Fruit fly (Drosophila melanogaster) whole organism, embryonic: ENCODE measurements around the gene Cp190.
A peak's percentile ranks its signal among the peaks of the same experiment; 100 is the strongest.

Experiments used
- BEAF-32 ChIP-seq: fragments of 200-800 bp; sonication (Bioruptor generic); optimal IDR thresholded peaks from 3 replicates; lab custom pipeline; 2017; ENCODE audit warnings: missing biosample characterization, missing genetic modification characterization, mild to moderate bottlenecking, moderate library complexity, missing genetic modification reagents
- Bteb2 ChIP-seq: fragments of 200-800 bp; sonication (Bioruptor generic); optimal IDR thresholded peaks from 2 replicates; lab custom pipeline; 2016; ENCODE audit warnings: missing biosample characterization, missing genetic modification characterization
- CG10959 ChIP-seq: fragments of 200-800 bp; sonication (Bioruptor generic); IDR thresholded peaks from 2 replicates; pipeline ENCODE4 v1.3.6; 2022; ENCODE audit warnings: missing biosample characterization, missing genetic modification characterization
- CG11093 ChIP-seq: fragments of 200-800 bp; sonication (Bioruptor generic); IDR thresholded peaks from 3 replicates; pipeline ENCODE4 v1.3.6; 2022; ENCODE audit warnings: missing biosample characterization, missing genetic modification characterization
- CG13123 ChIP-seq: fragments of 200-800 bp; sonication (Bioruptor generic); optimal IDR thresholded peaks from 2 replicates; lab custom pipeline; 2016; ENCODE audit warnings: missing biosample characterization, missing genetic modification characterization
- CG14710 ChIP-seq: fragments of 200-800 bp; sonication (Bioruptor generic); optimal IDR thresholded peaks from 3 replicates; lab custom pipeline; 2019; ENCODE audit warnings: missing biosample characterization, mild to moderate bottlenecking, missing genetic modification characterization, moderate library complexity
- CG16815 ChIP-seq: fragments of 200-800 bp; sonication (Bioruptor generic); optimal IDR thresholded peaks from 3 replicates; lab custom pipeline; 2017; ENCODE audit warnings: missing biosample characterization, mild to moderate bottlenecking, missing genetic modification characterization
- CG17186 ChIP-seq: fragments of 200-800 bp; sonication (Bioruptor generic); optimal IDR thresholded peaks from 3 replicates; lab custom pipeline; 2017; ENCODE audit warnings: missing biosample characterization, missing genetic modification reagents, missing genetic modification characterization
- CG17912 ChIP-seq: fragments of 200-800 bp; sonication (Bioruptor generic); optimal IDR thresholded peaks from 2 replicates; lab custom pipeline; 2018; ENCODE audit warnings: missing biosample characterization, mild to moderate bottlenecking, missing genetic modification characterization
- CG2116 ChIP-seq: fragments of 200-800 bp; sonication (Bioruptor generic); optimal IDR thresholded peaks from 3 replicates; lab custom pipeline; 2018; ENCODE audit warnings: missing biosample characterization, mild to moderate bottlenecking, missing genetic modification characterization
- CG34224 ChIP-seq: fragments of 200-800 bp; sonication (Bioruptor generic); IDR thresholded peaks from 3 replicates; pipeline ENCODE4 v1.3.6; 2022; ENCODE audit warnings: missing biosample characterization, missing genetic modification characterization; ENCODE audit not compliant: partially characterized antibody
- CG4617 ChIP-seq: fragments of 200-800 bp; sonication (Bioruptor generic); optimal IDR thresholded peaks from 3 replicates; lab custom pipeline; 2016; ENCODE audit warnings: missing biosample characterization, missing genetic modification characterization, borderline replicate concordance
- CG7372 ChIP-seq: fragments of 200-800 bp; sonication (Bioruptor generic); IDR thresholded peaks from 2 replicates; pipeline ENCODE4 v1.3.6; 2022; ENCODE audit warnings: missing biosample characterization, missing genetic modification characterization
- CG7928 ChIP-seq: fragments of 200-800 bp; sonication (Bioruptor generic); optimal IDR thresholded peaks from 2 replicates; lab custom pipeline; 2017; ENCODE audit warnings: missing biosample characterization, mild to moderate bottlenecking, missing genetic modification characterization
- CG8359 ChIP-seq: fragments of 200-800 bp; sonication (Bioruptor generic); optimal IDR thresholded peaks from 2 replicates; lab custom pipeline; 2017; ENCODE audit warnings: missing biosample characterization, mild to moderate bottlenecking, missing genetic modification characterization, borderline replicate concordance
- CG9797 ChIP-seq: fragments of 200-800 bp; sonication (Bioruptor generic); optimal IDR thresholded peaks from 3 replicates; lab custom pipeline; 2018; ENCODE audit warnings: missing biosample characterization, mild to moderate bottlenecking, missing genetic modification characterization
- Camta ChIP-seq: fragments of 200-800 bp; sonication (Bioruptor generic); optimal IDR thresholded peaks from 2 replicates; lab custom pipeline; 2016; ENCODE audit warnings: missing biosample characterization, missing genetic modification characterization
- CrebB ChIP-seq: fragments of 200-800 bp; sonication (Bioruptor generic); optimal IDR thresholded peaks from 3 replicates; lab custom pipeline; 2018; ENCODE audit warnings: missing biosample characterization, mild to moderate bottlenecking, missing genetic modification characterization
- Deaf1 ChIP-seq: fragments of 200-800 bp; optimal IDR thresholded peaks from 3 replicates; lab custom pipeline; 2019; ENCODE audit warnings: missing biosample characterization, mild to moderate bottlenecking, missing genetic modification characterization, moderate library complexity
- Dp ChIP-seq: fragments of 200-800 bp; sonication (Bioruptor generic); optimal IDR thresholded peaks from 2 replicates; lab custom pipeline; 2018; ENCODE audit warnings: missing biosample characterization, mild to moderate bottlenecking, missing genetic modification characterization, moderate library complexity
- E2f1 ChIP-seq: fragments of 200-800 bp; sonication (Bioruptor generic); IDR thresholded peaks from 2 replicates; pipeline ENCODE4 v1.3.6; 2022; ENCODE audit warnings: missing biosample characterization, missing genetic modification characterization
- Ets97D ChIP-seq: fragments of 200-800 bp; sonication (Bioruptor generic); optimal IDR thresholded peaks from 3 replicates; lab custom pipeline; 2016; ENCODE audit warnings: missing biosample characterization, missing genetic modification characterization
- Gsc ChIP-seq: fragments of 200-800 bp; sonication (Bioruptor generic); IDR thresholded peaks from 2 replicates; pipeline ENCODE4 v1.3.6; 2022; ENCODE audit warnings: missing biosample characterization, missing genetic modification characterization
- HmgZ ChIP-seq: fragments of 200-800 bp; sonication (Bioruptor generic); optimal IDR thresholded peaks from 2 replicates; lab custom pipeline; 2018; ENCODE audit warnings: missing biosample characterization, mild to moderate bottlenecking, missing genetic modification characterization
- Lim3 ChIP-seq: fragments of 200-800 bp; sonication (Bioruptor generic); IDR thresholded peaks from 2 replicates; pipeline ENCODE4 v1.3.6; 2022; ENCODE audit warnings: missing biosample characterization, missing genetic modification characterization
- Mad ChIP-seq: fragments of 200-800 bp; sonication (Bioruptor generic); optimal IDR thresholded peaks from 2 replicates; lab custom pipeline; 2016; ENCODE audit warnings: missing biosample characterization, missing genetic modification characterization
- Neu2 ChIP-seq: fragments of 200-800 bp; sonication (Bioruptor generic); optimal IDR thresholded peaks from 3 replicates; lab custom pipeline; 2016; ENCODE audit warnings: missing biosample characterization, missing genetic modification characterization, borderline replicate concordance
- Opbp ChIP-seq: fragments of 200-800 bp; sonication (Bioruptor generic); IDR thresholded peaks from 3 replicates; pipeline ENCODE4 v1.3.6; 2022; ENCODE audit warnings: missing biosample characterization, missing genetic modification characterization; ENCODE audit not compliant: partially characterized antibody
- Scr ChIP-seq: fragments of 200-800 bp; sonication (Bioruptor generic); IDR thresholded peaks from 2 replicates; pipeline ENCODE4 v1.3.6; 2022; ENCODE audit warnings: missing biosample characterization, missing genetic modification characterization; ENCODE audit not compliant: partially characterized antibody
- Sin3A ChIP-seq: fragments of >200 bp; optimal IDR thresholded peaks from 2 replicates; lab custom pipeline; 2018
- Six4 ChIP-seq: fragments of 200-800 bp; sonication (Bioruptor generic); optimal IDR thresholded peaks from 2 replicates; lab custom pipeline; 2016; ENCODE audit warnings: missing biosample characterization, missing genetic modification characterization
- Spps ChIP-seq: fragments of 200-800 bp; sonication (Bioruptor generic); optimal IDR thresholded peaks from 2 replicates; lab custom pipeline; 2018; ENCODE audit warnings: missing biosample characterization, mild to moderate bottlenecking, missing genetic modification characterization
- Vsx1 ChIP-seq: fragments of 200-800 bp; sonication (Bioruptor generic); optimal IDR thresholded peaks from 2 replicates; lab custom pipeline; 2017; ENCODE audit warnings: missing biosample characterization, mild to moderate bottlenecking, missing genetic modification characterization, missing genetic modification reagents
- YL-1 ChIP-seq: fragments of 200-800 bp; sonication (Bioruptor generic); optimal IDR thresholded peaks from 3 replicates; lab custom pipeline; 2017; ENCODE audit warnings: missing biosample characterization, mild to moderate bottlenecking, missing genetic modification characterization
- br ChIP-seq: fragments of >200 bp; optimal IDR thresholded peaks from 2 replicates; lab custom pipeline; 2017
- bsh ChIP-seq, 2 experiments: fragments of 200-800 bp; sonication (Bioruptor generic); optimal IDR thresholded peaks; 2 replicates each; lab custom pipeline; 2017 to 2018; ENCODE audit warnings: mild to moderate bottlenecking in 2 of 2, missing biosample characterization in 2 of 2, missing genetic modification characterization in 2 of 2, moderate library complexity in 1 of 2
- chinmo ChIP-seq: fragments of 200-800 bp; sonication (Bioruptor generic); IDR thresholded peaks from 4 replicates; pipeline ENCODE4 v1.3.6; 2022; ENCODE audit warnings: missing biosample characterization, missing genetic modification characterization; ENCODE audit not compliant: partially characterized antibody
- chm ChIP-seq: fragments of 200-800 bp; sonication (Bioruptor generic); IDR thresholded peaks from 2 replicates; pipeline ENCODE4 v1.3.6; 2022; ENCODE audit warnings: missing biosample characterization, missing genetic modification characterization
- crp ChIP-seq, 2 experiments: fragments of 200-800 bp; sonication (Bioruptor generic); optimal IDR thresholded peaks; 2 replicates in 1 of 2; 3 replicates in 1 of 2; lab custom pipeline; 2017; ENCODE audit warnings: missing biosample characterization in 2 of 2, missing genetic modification characterization in 2 of 2, mild to moderate bottlenecking in 1 of 2, moderate library complexity in 1 of 2
- cwo ChIP-seq: fragments of 200-800 bp; sonication (Bioruptor generic); optimal IDR thresholded peaks from 3 replicates; lab custom pipeline; 2017; ENCODE audit warnings: missing biosample characterization, missing genetic modification characterization, mild to moderate bottlenecking, moderate library complexity, missing genetic modification reagents
- danr ChIP-seq: fragments of 200-800 bp; sonication (Bioruptor generic); IDR thresholded peaks from 2 replicates; pipeline ENCODE4 v1.3.6; 2022; ENCODE audit warnings: missing biosample characterization, missing genetic modification characterization
- dimm ChIP-seq: fragments of 200-800 bp; sonication (Bioruptor generic); IDR thresholded peaks from 2 replicates; pipeline ENCODE4 v1.3.6; 2022; ENCODE audit warnings: missing biosample characterization, missing genetic modification characterization
- gro ChIP-seq: fragments of 200-800 bp; sonication (Bioruptor generic); optimal IDR thresholded peaks from 2 replicates; lab custom pipeline; 2016; ENCODE audit warnings: missing biosample characterization, missing genetic modification characterization
- kay ChIP-seq: fragments of 200-800 bp; sonication (Bioruptor generic); optimal IDR thresholded peaks from 2 replicates; lab custom pipeline; 2016; ENCODE audit warnings: missing biosample characterization, missing genetic modification characterization
- lmd ChIP-seq: fragments of 200-800 bp; sonication (Bioruptor generic); IDR thresholded peaks from 2 replicates; pipeline ENCODE4 v1.3.6; 2022; ENCODE audit warnings: missing biosample characterization, missing genetic modification characterization
- pzg ChIP-seq: fragments of 200-800 bp; sonication (Bioruptor generic); optimal IDR thresholded peaks from 3 replicates; lab custom pipeline; 2018; ENCODE audit warnings: missing biosample characterization, mild to moderate bottlenecking, missing genetic modification characterization, moderate library complexity
- run ChIP-seq: fragments of 200-800 bp; sonication (Bioruptor generic); optimal IDR thresholded peaks from 3 replicates; lab custom pipeline; 2018; ENCODE audit warnings: missing biosample characterization, mild to moderate bottlenecking, missing genetic modification characterization
- sima ChIP-seq: fragments of 200-800 bp; sonication (Bioruptor generic); optimal IDR thresholded peaks from 2 replicates; lab custom pipeline; 2016; ENCODE audit warnings: missing biosample characterization, missing genetic modification characterization
- tap ChIP-seq: fragments of 200-800 bp; optimal IDR thresholded peaks from 3 replicates; lab custom pipeline; 2019; ENCODE audit warnings: missing biosample characterization, mild to moderate bottlenecking, missing genetic modification characterization, moderate library complexity
- tgo ChIP-seq: fragments of 200-800 bp; sonication (Bioruptor generic); IDR thresholded peaks from 3 replicates; pipeline ENCODE4 v1.3.6; 2022; ENCODE audit warnings: missing biosample characterization, missing genetic modification characterization
- zen2 ChIP-seq: fragments of 200-800 bp; sonication (Bioruptor generic); IDR thresholded peaks from 3 replicates; pipeline ENCODE4 v1.3.6; 2022; ENCODE audit warnings: missing biosample characterization, missing genetic modification characterization; ENCODE audit not compliant: partially characterized antibody

The Cp190 gene

dm6 chr3R:15222973-15223372 is 52.1 kb downstream of the Cp190 start, which contains the start of gene Polr2G (continued):
- peak; percentile 15; the same call in 1 of the 2 replicates for TF ChIP-seq Scr (GFP tag; lab: Robert Waterston, UW)
- TF ChIP-seq HmgZ (tag; lab: Kevin White, UChicago): no peak
- TF ChIP-seq tgo (GFP tag; lab: Robert Waterston, UW): no peak
- no peak for TF ChIP-seq CG11093 (GFP tag; lab: Robert Waterston, UW)
- no peak for TF ChIP-seq CG8359
- TF ChIP-seq gro (GFP tag; lab: Kevin White, UChicago): no peak
- no peak for TF ChIP-seq Vsx1 (GFP tag; lab: Kevin White, UChicago)
- TF ChIP-seq CG4617 (GFP tag; lab: Kevin White, UChicago): peak; percentile 50
- no peak for TF ChIP-seq chinmo (GFP tag; lab: Robert Waterston, UW)
- no peak for TF ChIP-seq Neu2 (GFP tag; lab: Kevin White, UChicago)
- no peak for TF ChIP-seq CG7928 (GFP tag; lab: Kevin White, UChicago)
- no peak for TF ChIP-seq dimm (GFP tag; lab: Robert Waterston, UW)
- TF ChIP-seq lmd (GFP tag; lab: Robert Waterston, UW): no peak
- TF ChIP-seq YL-1: peak; percentile 34
- TF ChIP-seq cwo (GFP tag; lab: Kevin White, UChicago): no peak
- TF ChIP-seq CG9797 (GFP tag; lab: Kevin White, UChicago): peak; percentile 48
- peak; percentile 19 for TF ChIP-seq CG2116 (GFP tag; lab: Kevin White, UChicago)
- no peak for TF ChIP-seq CG16815 (GFP tag; lab: Kevin White, UChicago)
- TF ChIP-seq Gsc (GFP tag; lab: Robert Waterston, UW): no peak
- no peak for TF ChIP-seq bsh (GFP tag; optimal IDR thresholded peaks at IDR 0.05; lab: Kevin White, UChicago)
- no peak for TF ChIP-seq CG17912 (GFP tag; lab: Kevin White, UChicago)
- no peak for TF ChIP-seq CG7372 (GFP tag; lab: Robert Waterston, UW)
- TF ChIP-seq CrebB: no peak
- peak; percentile 67 for TF ChIP-seq Dp
- no peak for TF ChIP-seq kay (GFP tag; lab: Kevin White, UChicago)
- TF ChIP-seq crp (GFP tag; optimal IDR thresholded peaks at IDR 0.05; lab: Kevin White, UChicago): no peak
- no peak for TF ChIP-seq Lim3 (GFP tag; lab: Robert Waterston, UW)
- TF ChIP-seq sima (GFP tag; lab: Kevin White, UChicago): no peak
- peak; percentile 10 for TF ChIP-seq CG14710 (tag; lab: Kevin White, UChicago)
- peak; percentile 14 for TF ChIP-seq BEAF-32
- TF ChIP-seq Ets97D (GFP tag; lab: Kevin White, UChicago): peak; percentile 4
- TF ChIP-seq Sin3A (lab: Kevin White, UChicago): no peak
- peak; percentile 24; the same call in 1 of the 2 replicates for TF ChIP-seq E2f1 (GFP tag; lab: Robert Waterston, UW)
- TF ChIP-seq br (lab: Kevin White, UChicago): no peak
- no peak for TF ChIP-seq Camta (GFP tag; lab: Kevin White, UChicago)
- TF ChIP-seq CG34224 (GFP tag; lab: Robert Waterston, UW): no peak
- TF ChIP-seq Bteb2 (GFP tag; lab: Kevin White, UChicago): no peak
- no peak for TF ChIP-seq Deaf1 (tag; lab: Kevin White, UChicago)
- no peak for TF ChIP-seq Mad (GFP tag; lab: Kevin White, UChicago)
- no peak for TF ChIP-seq Spps (tag; lab: Kevin White, UChicago)
- TF ChIP-seq CG10959 (GFP tag; lab: Robert Waterston, UW): no peak
- no peak for TF ChIP-seq run
- no peak for TF ChIP-seq CG13123 (GFP tag; lab: Kevin White, UChicago)
- no peak for TF ChIP-seq chm (GFP tag; lab: Robert Waterston, UW)
- no peak for TF ChIP-seq Six4 (GFP tag; lab: Kevin White, UChicago)
- TF ChIP-seq pzg (GFP tag; lab: Kevin White, UChicago): peak; percentile 19
- no peak for TF ChIP-seq Opbp (GFP tag; lab: Robert Waterston, UW)
- no peak for TF ChIP-seq danr (GFP tag; lab: Robert Waterston, UW)
- TF ChIP-seq zen2 (GFP tag; lab: Robert Waterston, UW): no peak
- no peak for TF ChIP-seq tap (tag; lab: Kevin White, UChicago)
- TF ChIP-seq CG17186: no peak
